Fruit fly (Drosophila melanogaster): Measurements from ENCODE around the gene CG12355.
A peak's percentile ranks its signal among the peaks of the same experiment; 100 is the strongest.

The CG12355 gene

dm6 chr3L:15530638-15531225 is 35.4 kb upstream of the CG12355 start:
- TF ChIP-seq Hnf4 (GFP tag; optimal IDR thresholded peaks at IDR 0.05) (peak; percentile 25), fru (GFP tag; optimal IDR thresholded peaks at IDR 0.05) (peak; percentile 41), Dif (GFP tag; optimal IDR thresholded peaks at IDR 0.05; ENCODE audit: partially characterized antibody) (no peak), br (GFP tag; optimal IDR thresholded peaks at IDR 0.05) (peak; percentile 15), Myc (optimal IDR thresholded peaks at IDR 0.05) (no peak), dl (GFP tag; optimal IDR thresholded peaks at IDR 0.05; ENCODE audit: insufficient read depth in 1 of 2, partially characterized antibody in 2 of 2) (no peak), Mio (GFP tag; optimal IDR thresholded peaks at IDR 0.05) (no peak), h (GFP tag; optimal IDR thresholded peaks at IDR 0.05) (peak; percentile 54), Vsx2 (GFP tag; optimal IDR thresholded peaks at IDR 0.05; ENCODE audit: partially characterized antibody) (no peak), rgr (GFP tag; optimal IDR thresholded peaks at IDR 0.05) (peak; percentile 26), Sp1 (GFP tag; optimal IDR thresholded peaks at IDR 0.05) (peak; percentile 50), brk (GFP tag; optimal IDR thresholded peaks at IDR 0.05) (peak; percentile 58), sage (GFP tag; optimal IDR thresholded peaks at IDR 0.05) (peak; percentile 64), ey (GFP tag; optimal IDR thresholded peaks at IDR 0.05) (no peak), OdsH (GFP tag; optimal IDR thresholded peaks at IDR 0.05) (peak; percentile 47), pan (optimal IDR thresholded peaks at IDR 0.05) (no peak)

- TF ChIP-seq Dif (GFP tag; optimal IDR thresholded peaks at IDR 0.05; ENCODE audit: partially characterized antibody): no peak
- no peak for TF ChIP-seq dl (GFP tag; optimal IDR thresholded peaks at IDR 0.05; ENCODE audit: insufficient read depth in 1 of 2, partially characterized antibody in 2 of 2)
- no peak for TF ChIP-seq Hr83 (GFP tag; optimal IDR thresholded peaks at IDR 0.05; ENCODE audit: poor library complexity, severe bottlenecking)
- TF ChIP-seq brk (GFP tag; optimal IDR thresholded peaks at IDR 0.05): no peak
- TF ChIP-seq dsf (GFP tag; optimal IDR thresholded peaks at IDR 0.05; ENCODE audit: borderline replicate concordance): no peak
- no peak for TF ChIP-seq fru (GFP tag; optimal IDR thresholded peaks at IDR 0.05)
- TF ChIP-seq Abd-B (GFP tag; optimal IDR thresholded peaks at IDR 0.05): no peak
- TF ChIP-seq Myc (optimal IDR thresholded peaks at IDR 0.05): no peak
- no peak for TF ChIP-seq GATAd (GFP tag; optimal IDR thresholded peaks at IDR 0.05)
- TF ChIP-seq CG32264 (GFP tag; optimal IDR thresholded peaks at IDR 0.05): no peak
- TF ChIP-seq Dfd (GFP tag; optimal IDR thresholded peaks at IDR 0.05): no peak
- no peak for TF ChIP-seq CG9705 (GFP tag; optimal IDR thresholded peaks at IDR 0.05)
- TF ChIP-seq sv (GFP tag; optimal IDR thresholded peaks at IDR 0.05): no peak
- TF ChIP-seq pan (optimal IDR thresholded peaks at IDR 0.05): no peak
- no peak for TF ChIP-seq ey (GFP tag; optimal IDR thresholded peaks at IDR 0.05)
- TF ChIP-seq foxo (GFP tag; optimal IDR thresholded peaks at IDR 0.05): no peak
- no peak for TF ChIP-seq HLH106 (tag; optimal IDR thresholded peaks at IDR 0.05)
- no peak for TF ChIP-seq jim (GFP tag; optimal IDR thresholded peaks at IDR 0.05)
Observed at dm6 chr3L:15530071-15530470, 34.7 kb upstream of the CG12355 start.

- no peak for TF ChIP-seq N (GFP tag; optimal IDR thresholded peaks at IDR 0.05)
- no peak for TF ChIP-seq CG9705 (GFP tag; optimal IDR thresholded peaks at IDR 0.05)
- TF ChIP-seq Dif (GFP tag; optimal IDR thresholded peaks at IDR 0.05; ENCODE audit: partially characterized antibody): no peak
- no peak for TF ChIP-seq Hr83 (GFP tag; optimal IDR thresholded peaks at IDR 0.05; ENCODE audit: poor library complexity, severe bottlenecking)
Observed at dm6 chr3L:15529143-15529542, 33.8 kb upstream of the CG12355 start, which contains the start of gene obst-H. obst-H (minus strand) TSS chr3L:15529243.

- no peak for TF ChIP-seq Dif (GFP tag; optimal IDR thresholded peaks at IDR 0.05; ENCODE audit: partially characterized antibody)
- TF ChIP-seq Mio (GFP tag; optimal IDR thresholded peaks at IDR 0.05): no peak
- no peak for TF ChIP-seq N (GFP tag; optimal IDR thresholded peaks at IDR 0.05)
- no peak for TF ChIP-seq fru (GFP tag; optimal IDR thresholded peaks at IDR 0.05)
- TF ChIP-seq OdsH (GFP tag; optimal IDR thresholded peaks at IDR 0.05): no peak
- TF ChIP-seq HLH106 (tag; optimal IDR thresholded peaks at IDR 0.05): no peak
- no peak for TF ChIP-seq sv (GFP tag; optimal IDR thresholded peaks at IDR 0.05)
- TF ChIP-seq Sp1 (GFP tag; optimal IDR thresholded peaks at IDR 0.05): no peak
- no peak for TF ChIP-seq Hr78 (GFP tag; optimal IDR thresholded peaks at IDR 0.05)
- TF ChIP-seq CG9705 (GFP tag; optimal IDR thresholded peaks at IDR 0.05): no peak
- TF ChIP-seq ey (GFP tag; optimal IDR thresholded peaks at IDR 0.05): no peak
- TF ChIP-seq Abd-B (GFP tag; optimal IDR thresholded peaks at IDR 0.05): no peak
- TF ChIP-seq lola (GFP tag; optimal IDR thresholded peaks at IDR 0.05): no peak
- no peak for TF ChIP-seq usp (GFP tag; optimal IDR thresholded peaks at IDR 0.05)
- TF ChIP-seq brk (GFP tag; optimal IDR thresholded peaks at IDR 0.05): no peak
Observed at dm6 chr3L:15528096-15528495, 32.7 kb upstream of the CG12355 start, which contains the start of gene CG42728. CG42728 (minus strand) TSS chr3L:15528196.

All from whole organism, wandering third instar larva.